Fruit fly (Drosophila melanogaster): ENCODE data around the gene Pxt.
A peak's percentile ranks its signal among the peaks of the same experiment; 100 is the strongest.

Pxt gene

DNA sequence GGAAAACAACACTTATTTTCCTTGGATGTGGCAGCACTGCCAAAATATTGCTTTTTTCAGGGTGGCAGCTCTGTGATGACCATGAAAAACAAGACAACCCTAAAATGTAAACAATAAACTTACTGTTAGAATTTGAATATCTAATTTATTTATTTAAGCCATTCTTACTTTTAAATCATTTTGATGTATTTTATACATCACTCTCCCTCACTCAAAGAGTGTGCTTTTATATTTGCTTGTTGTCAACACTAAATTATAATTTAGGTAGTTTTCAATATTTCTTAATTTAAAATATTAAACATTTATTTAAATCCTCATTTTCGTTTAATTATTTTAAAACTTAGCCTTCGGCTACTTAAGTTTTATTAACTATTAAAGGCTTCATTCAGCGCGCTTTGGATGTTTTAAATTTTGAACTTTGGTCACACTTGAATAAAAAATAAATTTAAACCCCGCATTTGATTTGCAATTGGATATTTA, 48.4 kb upstream of the Pxt start, which contains the start of the genes CG7523 and Mps1 (continued):
- TF ChIP-seq Bgb (GFP tag; IDR thresholded peaks at IDR 0.05; ENCODE audit: partially characterized antibody) (no peak), pb (GFP tag; optimal IDR thresholded peaks at IDR 0.05) (no peak), CG13775 (GFP tag; optimal IDR thresholded peaks at IDR 0.05) (no peak), fd64A (GFP tag; optimal IDR thresholded peaks at IDR 0.05) (no peak), CG31441 (GFP tag; IDR thresholded peaks at IDR 0.05) (no peak), slbo (GFP tag; IDR thresholded peaks at IDR 0.05) (no peak), CG10543 (GFP tag; optimal IDR thresholded peaks at IDR 0.05) (peak; percentile 7), Stat92E (GFP tag; optimal IDR thresholded peaks at IDR 0.05) (peak in 1 of 3 experiments; percentile 36), sc (optimal IDR thresholded peaks at IDR 0.05) (no peak), sc (GFP tag; optimal IDR thresholded peaks at IDR 0.05) (peak; percentile 29), CG6765 (GFP tag; optimal IDR thresholded peaks at IDR 0.05) (no peak), lilli (GFP tag; optimal IDR thresholded peaks at IDR 0.05) (peak; percentile 31), Abd-B (GFP tag; optimal IDR thresholded peaks at IDR 0.05) (peak; percentile 66), Kr (GFP tag; optimal IDR thresholded peaks at IDR 0.05) (no peak), stc (GFP tag; IDR thresholded peaks at IDR 0.05) (no peak), CG7786 (GFP tag; optimal IDR thresholded peaks at IDR 0.05) (no peak), Nf-YC (tag; optimal IDR thresholded peaks at IDR 0.05) (peak; percentile 26), CG16815 (GFP tag; optimal IDR thresholded peaks at IDR 0.05) (no peak), ftz-f1 (GFP tag; optimal IDR thresholded peaks at IDR 0.05) (peak; percentile 98), peb (GFP tag; IDR thresholded peaks at IDR 0.05) (no peak), Lim3 (GFP tag; IDR thresholded peaks at IDR 0.05) (no peak), Lhr (GFP tag; optimal IDR thresholded peaks at IDR 0.05) (peak; percentile 90), CG12744 (GFP tag; optimal IDR thresholded peaks at IDR 0.05) (no peak), dmrt11E (tag; optimal IDR thresholded peaks at IDR 0.05) (no peak), CG6254 (GFP tag; optimal IDR thresholded peaks at IDR 0.05) (no peak), nmo (GFP tag; optimal IDR thresholded peaks at IDR 0.05) (peak; percentile 40), CG2202 (tag; optimal IDR thresholded peaks at IDR 0.05) (no peak), fu2 (GFP tag; optimal IDR thresholded peaks at IDR 0.05) (no peak), usp (GFP tag; optimal IDR thresholded peaks at IDR 0.05) (no peak), CG17385 (GFP tag; optimal IDR thresholded peaks at IDR 0.05) (no peak), gsb (GFP tag; IDR thresholded peaks at IDR 0.05) (no peak), CG3847 (GFP tag; IDR thresholded peaks at IDR 0.05) (peak; percentile 63), CG1529 (GFP tag; optimal IDR thresholded peaks at IDR 0.05) (no peak), MESR4 (GFP tag; optimal IDR thresholded peaks at IDR 0.05) (no peak), CG15073 (GFP tag; optimal IDR thresholded peaks at IDR 0.05) (no peak), Sox102F (GFP tag; optimal IDR thresholded peaks at IDR 0.05) (no peak), tgo (GFP tag; IDR thresholded peaks at IDR 0.05) (no peak), eve (GFP tag; optimal IDR thresholded peaks at IDR 0.05) (no peak), NC2β (GFP tag; optimal IDR thresholded peaks at IDR 0.05) (no peak), CG17829 (tag; optimal IDR thresholded peaks at IDR 0.05) (peak; percentile 44), cas (GFP tag; IDR thresholded peaks at IDR 0.05) (no peak), Dip2 (GFP tag; IDR thresholded peaks at IDR 0.05) (no peak), CG3995 (GFP tag; optimal IDR thresholded peaks at IDR 0.05) (peak; percentile 9), CG31365 (tag; optimal IDR thresholded peaks at IDR 0.05) (no peak), sd (tag; optimal IDR thresholded peaks at IDR 0.05) (no peak), CG12104 (GFP tag; optimal IDR thresholded peaks at IDR 0.05) (no peak), gcm (GFP tag; optimal IDR thresholded peaks at IDR 0.05) (peak; percentile 20), ATbp (GFP tag; optimal IDR thresholded peaks at IDR 0.05) (no peak), odd (GFP tag; optimal IDR thresholded peaks at IDR 0.05) (no peak), CG32767 (GFP tag; IDR thresholded peaks at IDR 0.05) (no peak), CG11398 (GFP tag; optimal IDR thresholded peaks at IDR 0.05) (no peak), disco-r (GFP tag; optimal IDR thresholded peaks at IDR 0.05) (no peak)

All from whole organism, embryonic.